Worm (Caenorhabditis elegans): ENCODE measurements around the gene srg-59.

Gene srg-59

DNA sequence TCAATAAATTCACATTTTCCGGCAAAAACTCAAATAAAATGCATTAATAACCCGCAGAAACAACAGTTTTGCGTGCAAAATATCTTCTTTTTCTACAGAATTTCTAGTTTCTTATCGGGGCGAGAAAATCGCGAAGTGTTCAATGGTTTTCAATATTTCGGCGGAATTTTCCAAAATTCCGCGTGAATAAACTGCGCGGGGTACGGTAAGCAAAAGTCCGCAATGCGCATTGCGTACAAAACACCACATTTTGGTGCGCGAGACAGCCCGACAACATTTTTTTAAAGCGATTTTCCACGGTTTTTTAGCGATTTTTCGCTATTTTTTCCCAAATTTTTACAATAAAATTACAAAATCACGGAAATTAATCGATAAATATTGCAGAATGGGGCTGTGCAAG lies 30.7 kb downstream of the srg-59 start, which contains the start of gene Y45G12B.2 (continued):
- TF ChIP-seq somi-1 (GFP tag; optimal IDR thresholded peaks at IDR 0.05) (no peak), K12H6.12 (tag; optimal IDR thresholded peaks at IDR 0.05) (no peak), sptf-2 (GFP tag; optimal IDR thresholded peaks at IDR 0.05) (no peak), madf-10 (tag; optimal IDR thresholded peaks at IDR 0.05) (no peak), aptf-3 (GFP tag; IDR thresholded peaks at IDR 0.05) (no peak), sea-2 (GFP tag; IDR thresholded peaks at IDR 0.05) (no peak), tbp1 (GFP tag; optimal IDR thresholded peaks at IDR 0.05) (peak; percentile 41), efl-1 (GFP tag; optimal IDR thresholded peaks at IDR 0.05) (peak; percentile 53), cebp-1 (GFP tag; IDR thresholded peaks at IDR 0.05) (no peak), cebp-1 (tag; optimal IDR thresholded peaks at IDR 0.05) (peak; percentile 56), ceh-40 (GFP tag; IDR thresholded peaks at IDR 0.05) (no peak), attf-6 (GFP tag; IDR thresholded peaks at IDR 0.05) (no peak), nhr-90 (tag; optimal IDR thresholded peaks at IDR 0.05) (no peak), B0336.3 (GFP tag; IDR thresholded peaks at IDR 0.05) (peak; percentile 53; the same call in 1 of the 2 replicates), pbrm-1 (GFP tag; IDR thresholded peaks at IDR 0.05) (peak; percentile 62; the same call in 1 of the 2 replicates), ztf-26 (tag; optimal IDR thresholded peaks at IDR 0.05) (no peak), B0019.2 (GFP tag; conservative IDR thresholded peaks at IDR 0.05) (no peak), lsl-1 (GFP tag; optimal IDR thresholded peaks at IDR 0.05) (peak; percentile 93), F57A8.1 (GFP tag; optimal IDR thresholded peaks at IDR 0.05) (no peak), ccch-3 (GFP tag; optimal IDR thresholded peaks at IDR 0.05) (no peak), nfya-1 (tag; optimal IDR thresholded peaks at IDR 0.05; ENCODE audit: borderline replicate concordance, insufficient read depth) (no peak), ztf-22 (GFP tag; optimal IDR thresholded peaks at IDR 0.05) (no peak), lin-54 (GFP tag; optimal IDR thresholded peaks at IDR 0.05) (peak; percentile 73), lin-35 (GFP tag; optimal IDR thresholded peaks at IDR 0.05) (peak in 1 of 3 experiments; percentile 57), C17E4.6 (GFP tag; IDR thresholded peaks at IDR 0.05) (peak; percentile 59; the same call in 1 of the 2 replicates), bed-1 (GFP tag; IDR thresholded peaks at IDR 0.05) (no peak), ceh-27 (GFP tag; optimal IDR thresholded peaks at IDR 0.05) (peak; percentile 3), cebp-2 (GFP tag; IDR thresholded peaks at IDR 0.05) (no peak)

DNA sequence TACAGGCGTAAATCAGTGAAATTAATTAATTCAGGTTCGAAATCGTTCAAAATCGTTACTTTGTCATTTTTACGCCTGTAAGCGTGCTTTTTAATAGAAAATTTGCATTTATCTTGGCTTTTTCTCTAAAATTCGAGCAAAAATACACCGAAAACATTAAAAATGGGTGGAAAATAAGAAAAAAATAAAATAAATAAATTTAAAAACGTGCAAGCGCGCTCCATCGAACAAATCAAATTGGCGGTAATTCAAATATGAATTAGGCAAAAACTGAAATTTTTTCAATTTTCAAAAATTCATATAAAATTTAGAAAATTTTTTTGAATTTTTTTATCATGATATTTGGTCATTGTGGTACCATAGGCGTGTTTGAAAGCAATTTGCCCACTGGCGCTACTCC lies 33.4 kb downstream of the srg-59 start:
- TF ChIP-seq mcd-1 (GFP tag; IDR thresholded peaks at IDR 0.05): peak; percentile 55; the same call in 1 of the 2 replicates

DNA sequence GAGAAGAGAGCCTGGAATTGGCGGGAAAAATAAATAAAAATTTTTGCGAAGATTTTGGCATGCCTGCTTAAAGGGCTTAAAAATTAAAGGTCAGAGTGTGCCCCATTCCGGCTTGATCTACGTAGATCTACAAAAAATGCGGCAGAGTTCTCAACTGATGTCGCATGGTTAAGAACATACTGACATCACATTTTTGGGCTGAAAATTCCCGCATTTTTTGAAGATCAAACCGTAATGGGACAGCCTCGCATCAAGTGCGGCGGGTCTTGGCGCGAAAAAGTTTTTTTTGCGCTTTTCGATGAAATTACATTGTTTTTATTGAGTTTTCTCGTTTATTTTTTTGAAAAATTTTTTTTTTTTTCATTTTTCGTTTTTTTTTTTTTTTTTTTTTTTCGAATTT lies 34.2 kb downstream of the srg-59 start:
- no peak for TF ChIP-seq sptf-2 (GFP tag; optimal IDR thresholded peaks at IDR 0.05)
- TF ChIP-seq F33H1.4 (GFP tag; IDR thresholded peaks at IDR 0.05): 0 out of 2 replicates have a peak, but pooled peaks have one; percentile 26
- TF ChIP-seq madf-8 (GFP tag; conservative IDR thresholded peaks at IDR 0.05): peak; percentile 45
- TF ChIP-seq xnd-1 (tag; optimal IDR thresholded peaks at IDR 0.05): peak; percentile 42
- TF ChIP-seq madf-6 (GFP tag; IDR thresholded peaks at IDR 0.05): peak; percentile 67
- TF ChIP-seq efl-1 (GFP tag; optimal IDR thresholded peaks at IDR 0.05): peak; percentile 58

DNA sequence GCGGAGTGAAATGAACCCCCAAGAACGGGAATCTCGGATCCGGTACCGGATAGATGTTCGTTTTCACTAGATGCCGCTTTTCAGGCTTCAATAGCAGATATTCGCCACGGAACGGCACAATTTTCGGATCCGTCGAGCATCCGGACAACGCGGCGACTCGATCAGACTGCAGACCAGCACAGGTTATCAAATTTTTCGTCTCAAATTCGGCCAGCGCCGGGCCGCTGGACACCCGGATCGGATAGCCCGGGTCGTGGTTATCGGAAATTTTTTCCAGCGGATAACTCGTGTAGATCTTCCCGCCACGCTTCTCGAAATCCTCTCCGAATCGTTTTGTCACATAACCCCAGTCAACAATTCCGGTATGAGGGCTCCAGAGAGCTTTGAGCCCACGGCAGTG lies 34.6 kb downstream of the srg-59 start:
- TF ChIP-seq zfh-2 (GFP tag; conservative IDR thresholded peaks at IDR 0.05) (peak; percentile 63), pbrm-1 (GFP tag; IDR thresholded peaks at IDR 0.05) (no peak), ztf-28 (GFP tag; IDR thresholded peaks at IDR 0.05) (no peak)
